Worm (Caenorhabditis elegans): ENCODE measurements around the gene ttx-3.
A peak's percentile ranks its signal among the peaks of the same experiment; 100 is the strongest.

The ttx-3 gene

ce11 chrX:11726450-11726849 lies 42.7 kb downstream of the ttx-3 start:
- TF ChIP-seq ceh-31 (tag; optimal IDR thresholded peaks at IDR 0.05): no peak
- no peak for TF ChIP-seq F13H6.1 (tag; optimal IDR thresholded peaks at IDR 0.05)
- no peak for TF ChIP-seq ceh-6 (GFP tag; optimal IDR thresholded peaks at IDR 0.05)
- no peak for TF ChIP-seq ceh-30 (tag; optimal IDR thresholded peaks at IDR 0.05)
- no peak for TF ChIP-seq ahr-1 (tag; optimal IDR thresholded peaks at IDR 0.05)
- TF ChIP-seq sdc-2 (tag; optimal IDR thresholded peaks at IDR 0.05): no peak
- no peak for TF ChIP-seq dve-1 (tag; optimal IDR thresholded peaks at IDR 0.05)
- TF ChIP-seq unc-55 (GFP tag; optimal IDR thresholded peaks at IDR 0.05): no peak
- TF ChIP-seq zip-5 (tag; optimal IDR thresholded peaks at IDR 0.05): no peak
- no peak for TF ChIP-seq madf-2 (tag; optimal IDR thresholded peaks at IDR 0.05)
- no peak for TF ChIP-seq tbx-7 (tag; optimal IDR thresholded peaks at IDR 0.05)
- no peak for TF ChIP-seq ceh-22 (tag; optimal IDR thresholded peaks at IDR 0.05)
- no peak for TF ChIP-seq K02D7.2 (tag; optimal IDR thresholded peaks at IDR 0.05)
- TF ChIP-seq hlh-6 (tag; optimal IDR thresholded peaks at IDR 0.05): no peak
- no peak for TF ChIP-seq che-1 (tag; optimal IDR thresholded peaks at IDR 0.05)
- no peak for TF ChIP-seq fax-1 (tag; optimal IDR thresholded peaks at IDR 0.05)
- no peak for TF ChIP-seq npax-4 (tag; optimal IDR thresholded peaks at IDR 0.05)

ce11 chrX:11725646-11726045 lies 43.5 kb downstream of the ttx-3 start:
- TF ChIP-seq ztf-16 (tag; optimal IDR thresholded peaks at IDR 0.05) (no peak), ceh-18 (tag; optimal IDR thresholded peaks at IDR 0.05) (no peak), zip-5 (tag; optimal IDR thresholded peaks at IDR 0.05) (no peak), sox-4 (tag; optimal IDR thresholded peaks at IDR 0.05) (no peak), C08G9.2 (tag; optimal IDR thresholded peaks at IDR 0.05) (no peak)

DNA sequence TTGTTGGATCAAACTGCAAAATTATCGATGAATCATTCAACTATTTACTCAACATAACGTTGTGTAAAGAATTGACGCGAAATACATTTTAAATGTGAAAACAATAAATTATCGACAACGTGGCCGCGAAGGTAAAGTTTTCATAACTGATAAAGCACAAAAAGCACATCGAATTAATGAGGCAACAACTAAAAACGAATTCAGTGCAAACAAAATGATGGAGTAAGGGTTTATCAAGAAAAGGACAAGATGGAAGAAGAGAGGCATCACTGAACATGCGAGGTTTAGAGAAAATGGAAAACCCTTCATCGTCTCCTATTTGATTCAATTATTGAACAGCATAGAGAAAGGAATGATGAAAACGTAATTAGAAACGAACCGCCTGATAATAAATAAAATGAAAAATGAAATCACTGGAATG lies 45.4 kb downstream of the ttx-3 start, which contains the start of gene D1053.4:
Gene D1053.4 (minus strand): TSS at position 20 of the 421 bp plus-strand sequence.
- TF ChIP-seq eyg-1 (tag; optimal IDR thresholded peaks at IDR 0.05): no peak
- TF ChIP-seq ceh-31 (tag; optimal IDR thresholded peaks at IDR 0.05): peak; percentile 24
- peak; percentile 91 for TF ChIP-seq unc-42 (tag; optimal IDR thresholded peaks at IDR 0.05)

- TF ChIP-seq pax-1 (tag; optimal IDR thresholded peaks at IDR 0.05) (no peak), rnt-1 (tag; optimal IDR thresholded peaks at IDR 0.05) (no peak), sox-2 (GFP tag; IDR thresholded peaks at IDR 0.05) (no peak), ama-1 (optimal IDR thresholded peaks at IDR 0.05) (no peak), pat-9 (tag; optimal IDR thresholded peaks at IDR 0.05) (no peak), Y22D7AL.16 (tag; optimal IDR thresholded peaks at IDR 0.05) (no peak)
Measured at ce11 chrX:11720058-11720457, 49.1 kb downstream of the ttx-3 start.

DNA sequence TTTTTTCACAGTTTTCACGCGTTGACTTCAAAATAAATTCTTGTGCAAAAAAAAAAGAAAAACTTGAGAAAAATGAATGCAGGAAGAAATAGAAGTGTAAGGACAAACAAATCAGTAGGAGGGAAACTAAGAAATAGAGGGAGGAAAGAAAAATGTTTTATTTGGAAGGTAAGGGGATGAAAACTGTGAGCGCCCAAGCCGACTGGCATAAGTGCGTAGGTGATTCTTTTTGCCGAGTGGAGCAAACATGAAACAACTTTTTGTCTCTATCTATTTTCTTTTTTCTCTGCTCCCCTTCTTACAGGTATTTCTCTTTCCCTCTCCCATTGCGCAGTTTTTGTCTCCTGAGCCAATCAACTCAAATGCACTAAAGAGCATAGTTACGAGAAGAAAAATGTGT lies 50.4 kb downstream of the ttx-3 start:
- no peak for TF ChIP-seq rnt-1 (tag; optimal IDR thresholded peaks at IDR 0.05)
- peak; percentile 14 for TF ChIP-seq ceh-18 (tag; optimal IDR thresholded peaks at IDR 0.05)

DNA sequence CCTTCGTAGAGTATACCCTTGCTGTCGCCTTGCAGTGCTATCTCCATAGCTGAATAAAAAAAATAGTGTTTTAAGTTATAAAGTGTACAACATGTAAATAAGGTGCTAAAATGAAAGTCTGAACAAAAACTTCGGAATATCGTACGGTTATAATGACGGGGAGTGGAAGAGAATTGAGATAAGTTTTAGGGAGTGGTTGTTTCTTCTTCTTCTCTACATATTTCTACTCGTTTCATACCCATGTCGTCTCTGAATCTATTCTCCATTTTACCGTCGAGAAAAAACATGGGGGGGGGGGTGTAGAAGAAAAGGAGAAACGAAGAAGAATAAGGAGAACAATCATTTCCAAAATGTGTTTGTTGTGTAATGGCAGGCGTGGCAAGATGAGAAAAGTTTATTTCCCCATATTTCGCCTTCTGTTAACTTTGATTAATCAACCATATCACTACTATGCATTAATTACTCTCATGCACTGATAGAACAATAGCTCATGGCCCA lies 52.7 kb downstream of the ttx-3 start, which contains the start of gene C44C10.9:
Gene C44C10.9 (minus strand): TSS at position 51 of the 498 bp plus-strand sequence.
- TF ChIP-seq unc-55 (GFP tag; optimal IDR thresholded peaks at IDR 0.05) (no peak), C08G9.2 (tag; optimal IDR thresholded peaks at IDR 0.05) (no peak), sdc-2 (tag; optimal IDR thresholded peaks at IDR 0.05) (no peak), unc-3 (GFP tag; conservative IDR thresholded peaks at IDR 0.05) (no peak), unc-3 (tag; optimal IDR thresholded peaks at IDR 0.05) (no peak), sox-4 (tag; optimal IDR thresholded peaks at IDR 0.05) (no peak), rnt-1 (tag; optimal IDR thresholded peaks at IDR 0.05) (no peak), ceh-30 (tag; optimal IDR thresholded peaks at IDR 0.05) (no peak), unc-86 (tag; optimal IDR thresholded peaks at IDR 0.05) (no peak), elt-2 (tag; optimal IDR thresholded peaks at IDR 0.05) (no peak), fax-1 (tag; optimal IDR thresholded peaks at IDR 0.05) (no peak)

Data from whole organism, late embryonic.